Worm (Caenorhabditis elegans) whole organism, young adult: ENCODE measurements around the gene B0336.13.

Experiments
- B0261.1 ChIP-seq: sonication (generic microtip); optimal IDR thresholded peaks from 2 replicates; lab custom pipeline; 2016; ENCODE audit warnings: mild to moderate bottlenecking, missing genetic modification characterization, moderate library complexity, missing compliant biosample characterization
- B0336.3 ChIP-seq: fragments of 200-800 bp; sonication (Bioruptor generic); IDR thresholded peaks from 2 replicates; pipeline ENCODE4 v1.3.6; 2022; ENCODE audit warnings: missing genetic modification characterization, missing compliant biosample characterization
- D2030.7 ChIP-seq: fragments of 200-800 bp; sonication (Bioruptor generic); IDR thresholded peaks from 2 replicates; pipeline ENCODE4 v1.3.6; 2022; ENCODE audit warnings: missing genetic modification reagents, missing genetic modification characterization, missing compliant biosample characterization
- F23B12.7 ChIP-seq: sonication (generic microtip); optimal IDR thresholded peaks from 2 replicates; lab custom pipeline; 2017; ENCODE audit warnings: missing genetic modification characterization, mild to moderate bottlenecking, missing compliant biosample characterization, antibody characterized with exemption, moderate library complexity; ENCODE audit not compliant: insufficient read depth
- F33H1.4 ChIP-seq: fragments of 200-800 bp; sonication (Bioruptor generic); IDR thresholded peaks from 2 replicates; pipeline ENCODE4 v1.3.6; 2022; ENCODE audit warnings: missing genetic modification reagents, missing genetic modification characterization, missing compliant biosample characterization
- F37B4.10 ChIP-seq: fragments of 200-800 bp; sonication (Bioruptor generic); IDR thresholded peaks from 2 replicates; pipeline ENCODE4 v1.3.6; 2022; ENCODE audit warnings: missing genetic modification characterization, missing compliant biosample characterization
- F49E8.2 ChIP-seq: sonication (generic microtip); optimal IDR thresholded peaks from 3 replicates; lab custom pipeline; 2017; ENCODE audit warnings: missing genetic modification characterization, mild to moderate bottlenecking, missing compliant biosample characterization, antibody characterized with exemption, moderate library complexity; ENCODE audit not compliant: insufficient read depth
- F52B5.7 ChIP-seq: sonication (generic microtip); optimal IDR thresholded peaks from 2 replicates; lab custom pipeline; 2016; ENCODE audit warnings: mild to moderate bottlenecking, missing genetic modification characterization, missing compliant biosample characterization
- F57C9.4 ChIP-seq: sonication (generic microtip); optimal IDR thresholded peaks from 2 replicates; lab custom pipeline; 2017; ENCODE audit warnings: mild to moderate bottlenecking, missing genetic modification characterization, missing compliant biosample characterization
- Y67H2A.10 ChIP-seq: fragments of 200-800 bp; sonication (Bioruptor generic); conservative IDR thresholded peaks from 2 replicates; pipeline ENCODE4 v1.3.6; 2022; ENCODE audit warnings: missing genetic modification reagents, missing genetic modification characterization, missing compliant biosample characterization
- Y95B8A.8 ChIP-seq: fragments of 200-800 bp; sonication (Bioruptor generic); IDR thresholded peaks from 2 replicates; pipeline ENCODE4 v1.3.6; 2022; ENCODE audit warnings: missing genetic modification reagents, missing genetic modification characterization, missing compliant biosample characterization
- akir-1 ChIP-seq: fragments of 200-800 bp; sonication (Bioruptor generic); optimal IDR thresholded peaks from 2 replicates; lab custom pipeline; 2018; ENCODE audit warnings: mild to moderate bottlenecking, missing genetic modification characterization, moderate library complexity, missing compliant biosample characterization
- aptf-3 ChIP-seq: fragments of 200-800 bp; sonication (Bioruptor generic); IDR thresholded peaks from 2 replicates; pipeline ENCODE4 v1.3.6; 2022; ENCODE audit warnings: missing genetic modification characterization, missing compliant biosample characterization
- attf-5 ChIP-seq: fragments of 200-800 bp; sonication (Bioruptor generic); optimal IDR thresholded peaks from 2 replicates; lab custom pipeline; 2018; ENCODE audit warnings: mild to moderate bottlenecking, missing genetic modification characterization, missing compliant biosample characterization
- attf-6 ChIP-seq: fragments of 200-800 bp; sonication (Bioruptor generic); IDR thresholded peaks from 2 replicates; pipeline ENCODE4 v1.3.6; 2022; ENCODE audit warnings: missing genetic modification reagents, missing genetic modification characterization, missing compliant biosample characterization
- ccch-3 ChIP-seq: fragments of 200-800 bp; sonication (Bioruptor generic); optimal IDR thresholded peaks from 2 replicates; lab custom pipeline; 2018; ENCODE audit warnings: mild to moderate bottlenecking, missing genetic modification characterization, missing compliant biosample characterization
- cebp-1 ChIP-seq, 2 experiments: fragments of 200-800 bp in 1 of 2; sonication (Bioruptor generic) in 1 of 2; sonication (generic microtip) in 1 of 2; IDR thresholded peaks in 1 of 2; optimal IDR thresholded peaks in 1 of 2; 2 replicates each; pipeline versions ENCODE4 v1.3.6 to Lab custom; 2017 to 2022; ENCODE audit warnings: missing compliant biosample characterization in 2 of 2, missing genetic modification characterization in 2 of 2, mild to moderate bottlenecking in 1 of 2, missing genetic modification reagents in 1 of 2, moderate library complexity in 1 of 2
- ceh-100 ChIP-seq: fragments of 200-800 bp; sonication (Bioruptor generic); IDR thresholded peaks from 2 replicates; pipeline ENCODE4 v1.3.6; 2022; ENCODE audit warnings: missing genetic modification reagents, missing genetic modification characterization, missing compliant biosample characterization
- ceh-40 ChIP-seq: fragments of 200-800 bp; sonication (Bioruptor generic); IDR thresholded peaks from 2 replicates; pipeline ENCODE4 v1.3.6; 2022; ENCODE audit warnings: missing genetic modification characterization, missing compliant biosample characterization
- ceh-91 ChIP-seq: fragments of 200-800 bp; sonication (Bioruptor generic); IDR thresholded peaks from 2 replicates; pipeline ENCODE4 v1.3.6; 2022; ENCODE audit warnings: missing genetic modification reagents, missing genetic modification characterization, missing compliant biosample characterization
- chd-7 ChIP-seq: sonication (generic microtip); optimal IDR thresholded peaks from 2 replicates; lab custom pipeline; 2016; ENCODE audit warnings: mild to moderate bottlenecking, missing genetic modification characterization, moderate library complexity, missing compliant biosample characterization
- dpl-1 ChIP-seq: fragments of 150-350 bp; optimal IDR thresholded peaks from 2 replicates; lab custom pipeline; 2014; ENCODE audit warnings: missing biosample characterization, missing genetic modification reagents, missing genetic modification characterization
- efl-1 ChIP-seq: fragments of 150-350 bp; optimal IDR thresholded peaks from 2 replicates; lab custom pipeline; 2014; ENCODE audit warnings: missing biosample characterization, missing genetic modification reagents, missing genetic modification characterization
- egl-44 ChIP-seq: fragments of 200-800 bp; sonication (Bioruptor generic); IDR thresholded peaks from 2 replicates; pipeline ENCODE4 v1.3.6; 2022; ENCODE audit warnings: missing genetic modification reagents, missing genetic modification characterization, missing compliant biosample characterization
- ekl-4 ChIP-seq: fragments of 200-800 bp; sonication (Bioruptor generic); IDR thresholded peaks from 2 replicates; pipeline ENCODE4 v1.3.6; 2022; ENCODE audit warnings: missing genetic modification reagents, missing genetic modification characterization, missing compliant biosample characterization
- hlh-12 ChIP-seq: sonication (generic microtip); optimal IDR thresholded peaks from 2 replicates; lab custom pipeline; 2016; ENCODE audit warnings: missing genetic modification characterization, missing compliant biosample characterization
- hmg-1.2 ChIP-seq: fragments of 200-800 bp; sonication (Bioruptor generic); IDR thresholded peaks from 2 replicates; pipeline ENCODE4 v1.3.6; 2022; ENCODE audit warnings: missing genetic modification reagents, missing genetic modification characterization, missing compliant biosample characterization
- hsf-1 ChIP-seq: fragments of 200-800 bp; sonication (Bioruptor generic); IDR thresholded peaks from 2 replicates; pipeline ENCODE4 v1.3.6; 2022; ENCODE audit warnings: missing genetic modification reagents, missing genetic modification characterization, missing compliant biosample characterization
- lin-26 ChIP-seq: fragments of 200-800 bp; sonication (Bioruptor generic); IDR thresholded peaks from 2 replicates; pipeline ENCODE4 v1.3.6; 2022; ENCODE audit warnings: missing genetic modification reagents, missing genetic modification characterization, missing compliant biosample characterization
- lin-54 ChIP-seq: fragments of 200-800 bp; sonication (Bioruptor generic); optimal IDR thresholded peaks from 2 replicates; lab custom pipeline; 2018; ENCODE audit warnings: mild to moderate bottlenecking, missing genetic modification characterization, missing compliant biosample characterization
- lir-1 ChIP-seq: fragments of 200-800 bp; sonication (Bioruptor generic); conservative IDR thresholded peaks from 2 replicates; pipeline ENCODE4 v1.3.6; 2022; ENCODE audit warnings: missing genetic modification reagents, missing genetic modification characterization, missing compliant biosample characterization
- lsl-1 ChIP-seq: fragments of 200-800 bp; sonication (Bioruptor generic); optimal IDR thresholded peaks from 2 replicates; lab custom pipeline; 2018; ENCODE audit warnings: mild to moderate bottlenecking, missing genetic modification characterization, moderate library complexity, missing compliant biosample characterization
- madf-10 ChIP-seq: sonication (generic microtip); optimal IDR thresholded peaks from 2 replicates; lab custom pipeline; 2016; ENCODE audit warnings: mild to moderate bottlenecking, missing genetic modification characterization, missing compliant biosample characterization
- madf-8 ChIP-seq: fragments of 200-800 bp; sonication (Bioruptor generic); conservative IDR thresholded peaks from 2 replicates; pipeline ENCODE4 v1.3.6; 2022; ENCODE audit warnings: missing genetic modification reagents, missing genetic modification characterization, missing compliant biosample characterization
- mcd-1 ChIP-seq: fragments of 200-800 bp; sonication (Bioruptor generic); IDR thresholded peaks from 2 replicates; pipeline ENCODE4 v1.3.6; 2022; ENCODE audit warnings: missing genetic modification reagents, missing genetic modification characterization, missing compliant biosample characterization
- mxl-1 ChIP-seq: sonication (generic microtip); optimal IDR thresholded peaks from 2 replicates; lab custom pipeline; 2016; ENCODE audit warnings: missing genetic modification characterization, missing compliant biosample characterization
- nhr-120 ChIP-seq: fragments of 200-800 bp; sonication (Bioruptor generic); IDR thresholded peaks from 2 replicates; pipeline ENCODE4 v1.3.6; 2022; ENCODE audit warnings: missing genetic modification characterization, missing compliant biosample characterization
- pbrm-1 ChIP-seq: fragments of 200-800 bp; sonication (Bioruptor generic); IDR thresholded peaks from 2 replicates; pipeline ENCODE4 v1.3.6; 2022; ENCODE audit warnings: missing genetic modification reagents, missing genetic modification characterization, missing compliant biosample characterization
- snpc-1.1 ChIP-seq: sonication (generic microtip); optimal IDR thresholded peaks from 2 replicates; lab custom pipeline; 2017; ENCODE audit warnings: missing genetic modification characterization, mild to moderate bottlenecking, missing compliant biosample characterization, antibody characterized with exemption, moderate library complexity, missing genotype, missing genetic modification reagents; ENCODE audit not compliant: insufficient read depth
- sptf-2 ChIP-seq: fragments of 200-800 bp; sonication (Bioruptor generic); optimal IDR thresholded peaks from 2 replicates; lab custom pipeline; 2018; ENCODE audit warnings: mild to moderate bottlenecking, missing genetic modification characterization, missing compliant biosample characterization
- tlf-1 ChIP-seq: fragments of 200-800 bp; sonication (Bioruptor generic); optimal IDR thresholded peaks from 2 replicates; lab custom pipeline; 2018; ENCODE audit warnings: mild to moderate bottlenecking, missing genetic modification characterization, missing compliant biosample characterization
- xnd-1 ChIP-seq: sonication (generic microtip); optimal IDR thresholded peaks from 2 replicates; lab custom pipeline; 2016; ENCODE audit warnings: missing genotype, missing genetic modification reagents, missing genetic modification characterization, missing compliant biosample characterization
- zfh-2 ChIP-seq: fragments of 200-800 bp; sonication (Bioruptor generic); conservative IDR thresholded peaks from 2 replicates; pipeline ENCODE4 v1.3.6; 2022; ENCODE audit warnings: missing genetic modification reagents, missing genetic modification characterization, missing compliant biosample characterization
- ztf-18 ChIP-seq: sonication (generic microtip); optimal IDR thresholded peaks from 2 replicates; lab custom pipeline; 2016; ENCODE audit warnings: missing genotype, mild to moderate bottlenecking, missing genetic modification characterization, missing compliant biosample characterization
- ztf-25 ChIP-seq: fragments of 200-800 bp; sonication (Bioruptor generic); IDR thresholded peaks from 2 replicates; pipeline ENCODE4 v1.3.6; 2022; ENCODE audit warnings: missing genetic modification reagents, missing genetic modification characterization, missing compliant biosample characterization

B0336.13 gene

DNA sequence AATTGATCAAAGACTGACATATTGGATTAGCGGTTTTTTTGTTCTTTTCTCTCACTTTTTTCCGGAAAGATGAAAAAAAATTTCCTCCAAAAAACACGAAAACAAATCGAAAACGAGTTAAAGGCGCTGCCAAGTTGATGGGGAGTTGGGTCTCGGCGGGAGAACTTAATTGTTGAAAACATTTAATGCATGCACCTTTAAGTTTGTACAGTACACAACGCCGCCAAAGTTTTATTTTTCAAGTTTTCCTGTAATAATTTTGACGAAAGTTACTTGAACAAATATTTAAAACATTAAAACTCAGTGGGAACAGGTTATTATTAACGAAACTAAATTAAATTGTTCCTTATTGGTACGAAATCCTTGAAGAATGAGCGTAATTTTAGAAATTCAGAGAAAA, 7.7 kb downstream of the B0336.13 start (continued):
- TF ChIP-seq D2030.7 (GFP tag; lab: Robert Waterston, UW) = peak; percentile 41; the same call in 1 of the 2 replicates
- TF ChIP-seq F33H1.4 (GFP tag; lab: Robert Waterston, UW) = peak; percentile 79
- no peak for TF ChIP-seq akir-1 (GFP tag; lab: Kevin White, UChicago)
- TF ChIP-seq madf-8 = peak; percentile 49
- TF ChIP-seq attf-5 (GFP tag; lab: Kevin White, UChicago) = no peak
- TF ChIP-seq ztf-18 = no peak

- TF ChIP-seq hsf-1 (GFP tag; lab: Robert Waterston, UW) (peak; percentile 60), mcd-1 (GFP tag; lab: Robert Waterston, UW) (no peak), F23B12.7 (tag; lab: Kevin White, UChicago) (no peak), lin-26 (GFP tag; lab: Robert Waterston, UW) (peak; percentile 74), Y67H2A.10 (no peak), lsl-1 (GFP tag; lab: Kevin White, UChicago) (peak; percentile 38), efl-1 (GFP tag; lab: Kevin White, UChicago) (peak; percentile 19), F37B4.10 (GFP tag; lab: Robert Waterston, UW) (no peak), B0336.3 (GFP tag; lab: Robert Waterston, UW) (peak; percentile 97), ceh-100 (peak; percentile 16; the same call in 1 of the 2 replicates), lir-1 (GFP tag; lab: Robert Waterston, UW) (no peak), attf-5 (GFP tag; lab: Kevin White, UChicago) (no peak), ekl-4 (GFP tag; lab: Robert Waterston, UW) (peak; percentile 70), ztf-25 (no peak), ccch-3 (GFP tag; lab: Kevin White, UChicago) (no peak), madf-10 (no peak), tlf-1 (GFP tag; lab: Kevin White, UChicago) (peak; percentile 54), attf-6 (GFP tag; lab: Robert Waterston, UW) (peak; percentile 76), snpc-1.1 (peak; percentile 57), D2030.7 (GFP tag; lab: Robert Waterston, UW) (no peak), aptf-3 (GFP tag; lab: Robert Waterston, UW) (no peak), F49E8.2 (tag; lab: Kevin White, UChicago) (peak; percentile 38), ceh-91 (no peak), mxl-1 (tag; lab: Kevin White, UChicago) (no peak), zfh-2 (GFP tag; lab: Robert Waterston, UW) (no peak), lin-54 (peak; percentile 65), F52B5.7 (tag; lab: Kevin White, UChicago) (no peak), F57C9.4 (no peak), chd-7 (tag; lab: Kevin White, UChicago) (no peak), sptf-2 (GFP tag; lab: Kevin White, UChicago) (no peak), ztf-18 (peak; percentile 21), egl-44 (0 out of 2 replicates have a peak, but pooled peaks have one; percentile 24), B0261.1 (no peak), F33H1.4 (GFP tag; lab: Robert Waterston, UW) (peak; percentile 46), pbrm-1 (GFP tag; lab: Robert Waterston, UW) (no peak), dpl-1 (GFP tag; lab: Kevin White, UChicago) (no peak), xnd-1 (peak; percentile 34), madf-8 (no peak), nhr-120 (no peak), ceh-40 (GFP tag; lab: Robert Waterston, UW) (no peak), cebp-1 (GFP tag; IDR thresholded peaks at IDR 0.05; lab: Robert Waterston, UW) (no peak), cebp-1 (tag; optimal IDR thresholded peaks at IDR 0.05; lab: Kevin White, UChicago) (peak; percentile 27), Y95B8A.8 (GFP tag; lab: Robert Waterston, UW) (no peak), hlh-12 (no peak), hmg-1.2 (GFP tag; lab: Robert Waterston, UW) (no peak)
Observed at ce11 chrIII:5705228-5705888, 11.5 kb downstream of the B0336.13 start, which contains the start of gene swp-1. swp-1 (minus strand) TSS chrIII:5705525.
